Fruit fly (Drosophila melanogaster): ENCODE data around the gene CG14313.

CG14313 gene

DNA sequence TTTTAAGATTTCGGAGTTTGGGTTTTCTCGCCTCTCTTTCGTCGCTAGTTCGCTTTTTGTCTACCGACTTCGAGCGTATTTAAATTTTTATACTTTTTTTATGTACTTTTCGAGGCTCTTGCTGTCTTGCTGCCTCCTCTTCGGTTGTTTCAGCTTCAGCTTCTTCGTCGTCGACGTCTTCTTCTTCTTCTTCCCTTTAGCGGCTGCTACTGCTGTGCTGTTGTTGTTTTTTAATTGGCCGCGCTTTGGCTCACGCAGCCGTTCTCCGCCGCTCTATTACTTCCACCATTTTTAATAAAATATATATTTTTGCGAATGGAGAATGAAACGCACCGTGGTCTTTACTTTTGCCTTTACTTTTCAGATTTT lies 4.8 kb upstream of the CG14313 start:
- TF ChIP-seq Pif1A (GFP tag; optimal IDR thresholded peaks at IDR 0.05) (no peak), D1 (tag; optimal IDR thresholded peaks at IDR 0.05) (no peak)

- TF ChIP-seq CG34367 (tag; optimal IDR thresholded peaks at IDR 0.05) (no peak), CG13204 (GFP tag; optimal IDR thresholded peaks at IDR 0.05) (no peak), rn (GFP tag; IDR thresholded peaks at IDR 0.05) (no peak), CG17806 (tag; optimal IDR thresholded peaks at IDR 0.05) (no peak), CG14655 (GFP tag; optimal IDR thresholded peaks at IDR 0.05) (no peak), Pif1B (GFP tag; optimal IDR thresholded peaks at IDR 0.05) (no peak), CG32121 (GFP tag; IDR thresholded peaks at IDR 0.05) (no peak), gl (tag; optimal IDR thresholded peaks at IDR 0.05) (no peak), Ets98B (GFP tag; IDR thresholded peaks at IDR 0.05) (no peak)
Observed at dm6 chr3R:18195295-18195694, 3.5 kb upstream of the CG14313 start.

dm6 chr3R:18188702-18189125 lies 3.1 kb downstream of the CG14313 start, which contains the start of the genes CG12321 and MED17:
CG12321 (minus strand) TSS chr3R:18188707.
MED17 (plus strand) TSS chr3R:18189072.
- TF ChIP-seq CG9948 (tag; optimal IDR thresholded peaks at IDR 0.05) (peak; percentile 84), Snoo (tag; optimal IDR thresholded peaks at IDR 0.05) (peak; percentile 85), Ets98B (GFP tag; IDR thresholded peaks at IDR 0.05) (peak; percentile 82), CG12605 (GFP tag; IDR thresholded peaks at IDR 0.05) (peak; percentile 61), CG8159 (tag; optimal IDR thresholded peaks at IDR 0.05) (peak; percentile 84), CG14655 (GFP tag; optimal IDR thresholded peaks at IDR 0.05) (no peak), CG15710 (tag; optimal IDR thresholded peaks at IDR 0.05) (peak; percentile 85), CG32121 (GFP tag; IDR thresholded peaks at IDR 0.05) (peak; percentile 71), gl (tag; optimal IDR thresholded peaks at IDR 0.05) (peak; percentile 14), CG8301 (tag; optimal IDR thresholded peaks at IDR 0.05) (peak; percentile 79), rn (GFP tag; IDR thresholded peaks at IDR 0.05) (peak; percentile 63), Pif1B (GFP tag; optimal IDR thresholded peaks at IDR 0.05) (peak; percentile 32), EcR (GFP tag; optimal IDR thresholded peaks at IDR 0.05) (no peak), D1 (tag; optimal IDR thresholded peaks at IDR 0.05) (no peak), CG10348 (GFP tag; IDR thresholded peaks at IDR 0.05) (peak; percentile 69; the same call in 1 of the 2 replicates), CG17806 (tag; optimal IDR thresholded peaks at IDR 0.05) (peak; percentile 84), fd96Ca (GFP tag; IDR thresholded peaks at IDR 0.05) (peak; percentile 77; the same call in 2 of the 3 replicates), Pif1A (GFP tag; optimal IDR thresholded peaks at IDR 0.05) (no peak), CG4496 (GFP tag; IDR thresholded peaks at IDR 0.05) (peak; percentile 82), CG13204 (GFP tag; optimal IDR thresholded peaks at IDR 0.05) (no peak), CG34367 (tag; optimal IDR thresholded peaks at IDR 0.05) (peak; percentile 62)

dm6 chr3R:18185385-18185784 lies 6.4 kb downstream of the CG14313 start, which contains the start of the genes Arp5 and CG7208:
Arp5 (plus strand) TSS chr3R:18185498.
CG7208 (minus strand) TSS chr3R:18185715.
- no peak for TF ChIP-seq D1 (tag; optimal IDR thresholded peaks at IDR 0.05)
- TF ChIP-seq CG8159 (tag; optimal IDR thresholded peaks at IDR 0.05) = peak; percentile 51
- no peak for TF ChIP-seq CG14655 (GFP tag; optimal IDR thresholded peaks at IDR 0.05)
- peak; percentile 69; the same call in 2 of the 3 replicates for TF ChIP-seq CG4496 (GFP tag; IDR thresholded peaks at IDR 0.05)
- no peak for TF ChIP-seq CG12605 (GFP tag; IDR thresholded peaks at IDR 0.05)
- no peak for TF ChIP-seq CG10348 (GFP tag; IDR thresholded peaks at IDR 0.05)
- TF ChIP-seq CG8301 (tag; optimal IDR thresholded peaks at IDR 0.05) = no peak
- peak; percentile 36 for TF ChIP-seq Snoo (tag; optimal IDR thresholded peaks at IDR 0.05)
- TF ChIP-seq CG17806 (tag; optimal IDR thresholded peaks at IDR 0.05) = peak; percentile 53
- peak; percentile 37 for TF ChIP-seq CG9948 (tag; optimal IDR thresholded peaks at IDR 0.05)
- TF ChIP-seq EcR (GFP tag; optimal IDR thresholded peaks at IDR 0.05) = no peak
- no peak for TF ChIP-seq Pif1B (GFP tag; optimal IDR thresholded peaks at IDR 0.05)
- TF ChIP-seq gl (tag; optimal IDR thresholded peaks at IDR 0.05) = no peak
- TF ChIP-seq CG32121 (GFP tag; IDR thresholded peaks at IDR 0.05) = peak; percentile 45
- TF ChIP-seq CG13204 (GFP tag; optimal IDR thresholded peaks at IDR 0.05) = no peak
- TF ChIP-seq fd96Ca (GFP tag; IDR thresholded peaks at IDR 0.05) = no peak
- TF ChIP-seq CG15710 (tag; optimal IDR thresholded peaks at IDR 0.05) = peak; percentile 51
- peak; percentile 23 for TF ChIP-seq Ets98B (GFP tag; IDR thresholded peaks at IDR 0.05)
- no peak for TF ChIP-seq Pif1A (GFP tag; optimal IDR thresholded peaks at IDR 0.05)
- no peak for TF ChIP-seq CG34367 (tag; optimal IDR thresholded peaks at IDR 0.05)
- no peak; the same call in 1 of the 2 replicates for TF ChIP-seq rn (GFP tag; IDR thresholded peaks at IDR 0.05)

dm6 chr3R:18183244-18183643 lies 8.5 kb downstream of the CG14313 start, which contains the start of gene cdm:
cdm (minus strand) TSS chr3R:18183479.
- no peak for TF ChIP-seq Pif1B (GFP tag; optimal IDR thresholded peaks at IDR 0.05)
- no peak for TF ChIP-seq gl (tag; optimal IDR thresholded peaks at IDR 0.05)
- peak; percentile 23; the same call in 1 of the 2 replicates for TF ChIP-seq CG32121 (GFP tag; IDR thresholded peaks at IDR 0.05)
- TF ChIP-seq Pif1A (GFP tag; optimal IDR thresholded peaks at IDR 0.05) = no peak
- no peak for TF ChIP-seq CG34367 (tag; optimal IDR thresholded peaks at IDR 0.05)

dm6 chr3R:18171983-18172967 lies 19.5 kb downstream of the CG14313 start:
- TF ChIP-seq CG4496 (GFP tag; IDR thresholded peaks at IDR 0.05) (peak; percentile 79), CG15710 (tag; optimal IDR thresholded peaks at IDR 0.05) (peak; percentile 65), CG13204 (GFP tag; optimal IDR thresholded peaks at IDR 0.05) (no peak), D1 (tag; optimal IDR thresholded peaks at IDR 0.05) (no peak), Snoo (tag; optimal IDR thresholded peaks at IDR 0.05) (peak; percentile 71), CG8301 (tag; optimal IDR thresholded peaks at IDR 0.05) (peak; percentile 85), CG34367 (tag; optimal IDR thresholded peaks at IDR 0.05) (no peak), fd96Ca (GFP tag; IDR thresholded peaks at IDR 0.05) (0 out of 3 replicates have a peak, but pooled peaks have one; percentile 58), CG10348 (GFP tag; IDR thresholded peaks at IDR 0.05) (no peak; the same call in 1 of the 2 replicates), EcR (GFP tag; optimal IDR thresholded peaks at IDR 0.05) (no peak), CG8159 (tag; optimal IDR thresholded peaks at IDR 0.05) (peak; percentile 80), Pif1A (GFP tag; optimal IDR thresholded peaks at IDR 0.05) (no peak), CG17806 (tag; optimal IDR thresholded peaks at IDR 0.05) (peak; percentile 63), CG14655 (GFP tag; optimal IDR thresholded peaks at IDR 0.05) (no peak), CG12605 (GFP tag; IDR thresholded peaks at IDR 0.05) (peak; percentile 70), Ets98B (GFP tag; IDR thresholded peaks at IDR 0.05) (peak; percentile 62), rn (GFP tag; IDR thresholded peaks at IDR 0.05) (0 out of 2 replicates have a peak, but pooled peaks have one; percentile 26), CG32121 (GFP tag; IDR thresholded peaks at IDR 0.05) (peak; percentile 78), Pif1B (GFP tag; optimal IDR thresholded peaks at IDR 0.05) (peak; percentile 56), gl (tag; optimal IDR thresholded peaks at IDR 0.05) (no peak), CG9948 (tag; optimal IDR thresholded peaks at IDR 0.05) (peak; percentile 73)

Measured in whole organism, pupa.